Fruit fly (Drosophila melanogaster) whole organism, adult: ENCODE data around the gene Mst33A.

Experiments
- CG11617 ChIP-seq: fragments of 200-800 bp; sonication (Bioruptor generic); optimal IDR thresholded peaks from 2 replicates; lab custom pipeline; 2017; ENCODE audit warnings: mild to moderate bottlenecking, missing biosample characterization, missing genetic modification reagents, missing genetic modification characterization
- CG14711 ChIP-seq: fragments of 200-800 bp; sonication (Bioruptor generic); optimal IDR thresholded peaks from 2 replicates; lab custom pipeline; 2018; ENCODE audit warnings: missing biosample characterization, mild to moderate bottlenecking, missing genetic modification characterization, moderate library complexity
- CG1620 ChIP-seq: fragments of 200-800 bp; sonication (Bioruptor generic); optimal IDR thresholded peaks from 2 replicates; lab custom pipeline; 2016; ENCODE audit warnings: missing biosample characterization, missing genetic modification characterization
- CG5204 ChIP-seq: fragments of 200-800 bp; sonication (Bioruptor generic); optimal IDR thresholded peaks from 2 replicates; lab custom pipeline; 2016; ENCODE audit warnings: missing biosample characterization, missing genetic modification characterization
- CG7101 ChIP-seq: fragments of 200-800 bp; sonication (Bioruptor generic); optimal IDR thresholded peaks from 2 replicates; lab custom pipeline; 2018; ENCODE audit warnings: missing biosample characterization, mild to moderate bottlenecking, missing genetic modification characterization, moderate library complexity
- Clk ChIP-seq: fragments of 200-800 bp; sonication (Bioruptor generic); optimal IDR thresholded peaks from 2 replicates; lab custom pipeline; 2017; ENCODE audit warnings: missing biosample characterization, missing genetic modification characterization
- Crg-1 ChIP-seq: fragments of 200-800 bp; sonication (Bioruptor generic); optimal IDR thresholded peaks from 2 replicates; lab custom pipeline; 2016; ENCODE audit warnings: missing biosample characterization, missing genetic modification characterization
- Mnt ChIP-seq: fragments of 200-800 bp; sonication (Bioruptor generic); optimal IDR thresholded peaks from 2 replicates; lab custom pipeline; 2016; ENCODE audit warnings: missing biosample characterization, mild to moderate bottlenecking, missing genetic modification characterization
- cic ChIP-seq: fragments of 200-800 bp; sonication (Bioruptor generic); optimal IDR thresholded peaks from 2 replicates; lab custom pipeline; 2017; ENCODE audit warnings: missing biosample characterization, mild to moderate bottlenecking, missing genetic modification characterization, moderate library complexity
- cnc ChIP-seq, 2 experiments: fragments of >200 bp; optimal IDR thresholded peaks; 2 replicates each; lab custom pipeline; 2017
- kay ChIP-seq: fragments of 200-800 bp; sonication (Bioruptor generic); peaks from one replicate; lab custom pipeline; 2016; ENCODE audit warnings: missing biosample characterization, missing genetic modification characterization, borderline replicate concordance
- ovo ChIP-seq: fragments of 200-800 bp; sonication (Bioruptor generic); optimal IDR thresholded peaks from 2 replicates; lab custom pipeline; 2016; ENCODE audit warnings: missing biosample characterization, missing genetic modification characterization
- tj ChIP-seq: fragments of 200-800 bp; sonication (Bioruptor generic); optimal IDR thresholded peaks from 3 replicates; lab custom pipeline; 2017; ENCODE audit warnings: missing biosample characterization, mild to moderate bottlenecking, missing genetic modification characterization, moderate library complexity
- toe ChIP-seq: fragments of 200-800 bp; sonication (Bioruptor generic); optimal IDR thresholded peaks from 2 replicates; lab custom pipeline; 2016; ENCODE audit warnings: missing biosample characterization, missing genetic modification characterization

dm6 chr2L:11535845-11536244 lies 50.8 kb downstream of the Mst33A start, which contains the start of gene CG43438:
- TF ChIP-seq Crg-1 (GFP tag; lab: Kevin White, UChicago) (no peak), cnc (optimal IDR thresholded peaks at IDR 0.05; lab: Kevin White, UChicago) (no peak), CG11617 (GFP tag; lab: Kevin White, UChicago) (no peak), tj (no peak), Clk (GFP tag; lab: Kevin White, UChicago) (no peak), kay (no peak), CG5204 (GFP tag; lab: Kevin White, UChicago) (no peak), CG14711 (no peak), cic (GFP tag; lab: Kevin White, UChicago) (no peak), CG1620 (GFP tag; lab: Kevin White, UChicago) (no peak), toe (GFP tag; lab: Kevin White, UChicago) (no peak), Mnt (no peak), ovo (no peak), CG7101 (tag; lab: Kevin White, UChicago) (no peak)
